Fruit fly (Drosophila melanogaster): ENCODE data around the gene AnxB11.
A peak's percentile ranks its signal among the peaks of the same experiment; 100 is the strongest.

AnxB11 gene

dm6 chrX:16372492-16373350 lies 49.3 kb downstream of the AnxB11 start, which contains the start of gene Fur2:
TSS of gene Fur2 (plus strand) at chrX:16373086.
- peak; percentile 36 for TF ChIP-seq tj (GFP tag; optimal IDR thresholded peaks at IDR 0.05)
- TF ChIP-seq kay (GFP tag; ENCODE audit: borderline replicate concordance): peak; percentile 41
- no peak for TF ChIP-seq CG11617 (GFP tag; optimal IDR thresholded peaks at IDR 0.05)

- peak; percentile 30 for TF ChIP-seq kay (GFP tag; ENCODE audit: borderline replicate concordance)
- no peak for TF ChIP-seq toe (GFP tag; optimal IDR thresholded peaks at IDR 0.05)
These were observed 50.1 kb downstream of the AnxB11 start for dm6 chrX:16371923-16372322.

dm6 chrX:16368585-16368984 lies 53.5 kb downstream of the AnxB11 start:
- TF ChIP-seq cnc (optimal IDR thresholded peaks at IDR 0.05) (no peak), kay (GFP tag; ENCODE audit: borderline replicate concordance) (no peak), cic (GFP tag; optimal IDR thresholded peaks at IDR 0.05) (no peak), toe (GFP tag; optimal IDR thresholded peaks at IDR 0.05) (no peak), Clk (GFP tag; optimal IDR thresholded peaks at IDR 0.05) (no peak), tj (GFP tag; optimal IDR thresholded peaks at IDR 0.05) (no peak), CG7101 (tag; optimal IDR thresholded peaks at IDR 0.05) (no peak), CG33017 (tag; optimal IDR thresholded peaks at IDR 0.05) (no peak), ovo (GFP tag; optimal IDR thresholded peaks at IDR 0.05) (no peak), Hr96 (GFP tag; optimal IDR thresholded peaks at IDR 0.05) (no peak), bab1 (GFP tag; optimal IDR thresholded peaks at IDR 0.05) (no peak), CG12768 (GFP tag; optimal IDR thresholded peaks at IDR 0.05) (no peak), CG11617 (GFP tag; optimal IDR thresholded peaks at IDR 0.05) (no peak), CG14711 (tag; optimal IDR thresholded peaks at IDR 0.05) (no peak)
